Worm (Caenorhabditis elegans) whole organism, L4 larva: ENCODE data around the gene set-11.
A peak's percentile ranks its signal among the peaks of the same experiment; 100 is the strongest.
"Not testable (repeated sequence)": the region's sequence is repeated elsewhere in the genome, so short reads cannot be mapped to it uniquely, and the experiment has no call there.

Experiments
- D1046.2 ChIP-seq: fragments of 200-800 bp; sonication (Bioruptor generic); IDR thresholded peaks from 2 replicates; pipeline ENCODE4 v1.3.6; 2022; ENCODE audit warnings: missing genetic modification characterization, missing compliant biosample characterization
- F10B5.3 ChIP-seq: sonication (generic microtip); optimal IDR thresholded peaks from 2 replicates; lab custom pipeline; 2016; ENCODE audit warnings: mild to moderate bottlenecking, missing genetic modification characterization, missing compliant biosample characterization
- F44E2.7 ChIP-seq: fragments of 200-800 bp; sonication (Bioruptor generic); IDR thresholded peaks from 2 replicates; pipeline ENCODE4 v2.1.2; 2022; ENCODE audit warnings: missing genetic modification characterization, missing compliant biosample characterization
- F49E8.2 ChIP-seq: sonication (generic microtip); optimal IDR thresholded peaks from 2 replicates; lab custom pipeline; 2016; ENCODE audit warnings: missing compliant biosample characterization, mild to moderate bottlenecking, missing genetic modification characterization, borderline replicate concordance
- T20F7.1 ChIP-seq: fragments of 200-800 bp; sonication (Bioruptor generic); optimal IDR thresholded peaks from 2 replicates; lab custom pipeline; 2018; ENCODE audit warnings: mild to moderate bottlenecking, missing genetic modification characterization, missing compliant biosample characterization
- T26A8.4 ChIP-seq: fragments of 200-800 bp; sonication (Bioruptor generic); IDR thresholded peaks from 2 replicates; pipeline ENCODE4 v1.3.6; 2022; ENCODE audit warnings: missing genetic modification characterization, missing compliant biosample characterization
- Y48G9A.11 ChIP-seq: fragments of 200-800 bp; sonication (Bioruptor generic); IDR thresholded peaks from 2 replicates; pipeline ENCODE4 v1.3.6; 2022; ENCODE audit warnings: missing genetic modification reagents, missing genetic modification characterization, missing compliant biosample characterization
- ZK546.5 ChIP-seq, 2 experiments: sonication (generic microtip); optimal IDR thresholded peaks; 2 replicates each; lab custom pipeline; 2017; ENCODE audit warnings: missing biosample characterization in 2 of 2, missing genetic modification characterization in 2 of 2
- ama-1 ChIP-seq: fragments of 150-350 bp; optimal IDR thresholded peaks from 2 replicates; lab custom pipeline; 2014; ENCODE audit warnings: inconsistent platforms, mixed read lengths
- attf-4 ChIP-seq: sonication (generic microtip); optimal IDR thresholded peaks from 3 replicates; lab custom pipeline; 2017; ENCODE audit warnings: missing biosample characterization, missing genetic modification characterization
- ceh-20 ChIP-seq: fragments of 200-800 bp; sonication (Bioruptor generic); IDR thresholded peaks from 2 replicates; pipeline ENCODE4 v1.3.6; 2022; ENCODE audit warnings: missing genetic modification reagents, missing genetic modification characterization, missing compliant biosample characterization
- cey-2 ChIP-seq: sonication (generic microtip); optimal IDR thresholded peaks from 3 replicates; lab custom pipeline; 2017; ENCODE audit warnings: missing genetic modification characterization, mild to moderate bottlenecking, missing compliant biosample characterization, antibody characterized with exemption, borderline replicate concordance; ENCODE audit not compliant: insufficient read depth
- daf-16 ChIP-seq, 3 experiments: sonication (generic microtip); optimal IDR thresholded peaks; 2 replicates each; lab custom pipeline; 2016 to 2017; ENCODE audit warnings: missing genetic modification characterization in 3 of 3, missing genetic modification reagents in 3 of 3, mild to moderate bottlenecking in 2 of 3, missing compliant biosample characterization in 2 of 3, missing biosample characterization in 1 of 3, moderate library complexity in 1 of 3
- daf-8 ChIP-seq: fragments of 200-800 bp; sonication (Bioruptor generic); IDR thresholded peaks from 2 replicates; pipeline ENCODE4 v1.3.6; 2022; ENCODE audit warnings: missing genetic modification characterization, missing compliant biosample characterization
- dmd-9 ChIP-seq: fragments of 200-800 bp; sonication (Bioruptor generic); IDR thresholded peaks from 2 replicates; pipeline ENCODE4 v1.3.6; 2022; ENCODE audit warnings: missing genetic modification reagents, missing genetic modification characterization, missing compliant biosample characterization
- gei-8 ChIP-seq: fragments of 200-800 bp; sonication (Bioruptor generic); optimal IDR thresholded peaks from 2 replicates; lab custom pipeline; 2018; ENCODE audit warnings: mild to moderate bottlenecking, missing genetic modification characterization, missing compliant biosample characterization
- hif-1 ChIP-seq, 2 experiments: sonication (generic microtip); optimal IDR thresholded peaks; 2 replicates each; lab custom pipeline; 2016 to 2017; ENCODE audit warnings: missing compliant biosample characterization in 2 of 2, missing genetic modification characterization in 2 of 2, missing genetic modification reagents in 2 of 2, missing genotype in 2 of 2, mild to moderate bottlenecking in 1 of 2
- hlh-30 ChIP-seq: sonication (generic microtip); optimal IDR thresholded peaks from 2 replicates; lab custom pipeline; 2017; ENCODE audit warnings: antibody characterized with exemption, mild to moderate bottlenecking, missing genetic modification characterization, missing compliant biosample characterization; ENCODE audit not compliant: insufficient read depth
- lir-3 ChIP-seq: sonication (generic microtip); optimal IDR thresholded peaks from 2 replicates; lab custom pipeline; 2016; ENCODE audit warnings: mild to moderate bottlenecking, missing genetic modification characterization, missing compliant biosample characterization
- lsy-2 ChIP-seq, 2 experiments: fragments of 150-350 bp in 1 of 2; sonication (generic microtip) in 1 of 2; optimal IDR thresholded peaks; 2 replicates each; lab custom pipeline; 2014 to 2017; ENCODE audit warnings: missing biosample characterization in 2 of 2, missing genetic modification characterization in 2 of 2
- madf-9 ChIP-seq: fragments of 200-800 bp; sonication (Bioruptor generic); conservative IDR thresholded peaks from 2 replicates; pipeline ENCODE4 v1.3.6; 2022; ENCODE audit warnings: missing genetic modification reagents, missing genetic modification characterization, missing compliant biosample characterization
- nhr-102 ChIP-seq: sonication (generic microtip); optimal IDR thresholded peaks from 2 replicates; lab custom pipeline; 2016; ENCODE audit warnings: mild to moderate bottlenecking, missing genetic modification characterization, moderate library complexity, missing compliant biosample characterization
- nhr-111 ChIP-seq: fragments of 200-800 bp; sonication (Bioruptor generic); optimal IDR thresholded peaks from 2 replicates; lab custom pipeline; 2018; ENCODE audit warnings: mild to moderate bottlenecking, missing genetic modification characterization, missing compliant biosample characterization
- nhr-28 ChIP-seq: fragments of 150-350 bp; optimal IDR thresholded peaks from 2 replicates; lab custom pipeline; 2014; ENCODE audit warnings: missing biosample characterization, missing genetic modification characterization
- nhr-76 ChIP-seq: fragments of 150-350 bp; optimal IDR thresholded peaks from 2 replicates; lab custom pipeline; 2014; ENCODE audit warnings: missing biosample characterization, missing genetic modification characterization
- php-3 ChIP-seq: fragments of 200-800 bp; sonication (Bioruptor generic); IDR thresholded peaks from 2 replicates; pipeline ENCODE4 v1.3.6; 2022; ENCODE audit warnings: missing genetic modification reagents, missing genetic modification characterization, missing compliant biosample characterization
- rbr-2 ChIP-seq: sonication (generic microtip); optimal IDR thresholded peaks from 2 replicates; lab custom pipeline; 2016; ENCODE audit warnings: missing genotype, missing genetic modification characterization, missing compliant biosample characterization
- sdz-12 ChIP-seq: fragments of 200-800 bp; sonication (Bioruptor generic); optimal IDR thresholded peaks from 2 replicates; lab custom pipeline; 2018; ENCODE audit warnings: mild to moderate bottlenecking, missing genetic modification characterization, missing compliant biosample characterization

The set-11 gene

DNA sequence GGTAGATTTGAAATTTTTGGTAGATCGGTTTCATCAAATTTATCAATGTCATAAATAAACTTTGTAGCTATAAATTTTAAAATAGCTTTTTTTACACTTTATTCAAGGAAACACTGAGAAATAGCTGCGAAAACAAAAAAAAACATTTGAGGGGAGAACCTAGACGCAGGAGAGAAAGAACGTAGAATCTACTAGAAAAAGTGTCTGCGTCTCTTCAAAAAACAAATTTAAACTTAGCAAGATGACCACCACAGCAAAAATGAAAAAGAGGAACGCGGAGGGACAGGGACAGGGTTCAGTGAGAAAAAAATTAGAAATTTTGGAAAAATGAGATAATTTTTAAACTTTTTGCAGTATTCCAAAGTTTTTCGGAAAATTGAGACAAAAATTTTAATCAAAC lies 43.4 kb downstream of the set-11 start (continued):
- TF ChIP-seq lsy-2 (tag; optimal IDR thresholded peaks at IDR 0.05; lab: Kevin White, UChicago) (no peak), nhr-76 (tag; lab: Kevin White, UChicago) (no peak), T26A8.4 (GFP tag; lab: Robert Waterston, UW) (no peak), cey-2 (no peak), daf-16 (GFP tag; optimal IDR thresholded peaks at IDR 0.05; lab: Kevin White, UChicago) (peak in 1 of 2 experiments; percentile 60), daf-16 (tag; optimal IDR thresholded peaks at IDR 0.05; lab: Kevin White, UChicago) (no peak), daf-8 (GFP tag; lab: Robert Waterston, UW) (no peak), attf-4 (tag; lab: Kevin White, UChicago) (no peak), nhr-28 (peak; percentile 0), sdz-12 (no peak), ceh-20 (GFP tag; lab: Robert Waterston, UW) (0 out of 2 replicates have a peak, but pooled peaks have one; percentile 19), gei-8 (no peak), php-3 (no peak)
- TF ChIP-seq, all 104 proteins: peak for 6

DNA sequence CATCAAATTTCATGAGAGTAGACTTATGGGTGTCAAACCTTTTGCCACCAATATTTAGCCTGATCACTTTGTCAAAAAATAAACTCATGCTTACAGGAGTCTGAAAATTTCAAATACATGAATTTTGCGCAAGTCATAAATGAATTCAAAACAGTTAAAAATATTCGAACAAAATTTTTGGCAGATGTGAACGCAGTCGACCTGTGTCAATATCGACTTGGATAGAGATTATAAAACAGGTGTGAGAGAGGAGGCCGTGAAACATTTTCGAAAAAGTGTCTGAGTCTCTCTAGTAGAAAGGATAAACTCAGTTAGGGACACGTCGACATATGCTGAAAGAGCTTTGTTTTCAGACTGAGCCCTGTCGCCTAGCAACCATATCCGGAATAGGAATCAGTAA lies 45.6 kb downstream of the set-11 start, which contains the start of gene F22E5.12:
Gene F22E5.12, minus strand, starts transcription at position 101 of the 400 bp plus-strand sequence.
- TF ChIP-seq T20F7.1 (GFP tag; lab: Kevin White, UChicago); rbr-2 (tag; lab: Kevin White, UChicago); hif-1 (tag; optimal IDR thresholded peaks at IDR 0.05; lab: Kevin White, UChicago): not testable (repeated sequence)

DNA sequence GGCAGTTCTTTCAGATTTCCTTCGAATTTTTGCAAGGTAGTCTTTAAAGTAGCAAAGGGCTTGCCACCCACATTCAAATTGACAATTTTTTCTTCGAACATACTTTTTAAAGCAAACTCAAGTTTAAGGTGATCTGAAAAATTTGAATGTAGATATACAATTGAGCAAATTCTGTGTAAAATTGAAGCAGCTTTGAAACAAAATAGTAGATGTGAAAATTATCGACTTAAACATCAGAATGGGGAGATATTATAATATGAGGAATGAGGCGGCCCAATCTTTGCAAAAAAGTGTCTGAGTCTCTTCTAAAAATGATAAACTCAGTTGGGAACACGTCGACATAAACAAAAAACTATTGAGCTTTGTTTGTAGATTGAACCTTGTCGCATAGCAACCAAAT lies 47.9 kb downstream of the set-11 start, which contains the start of gene F22E5.11:
Gene F22E5.11, minus strand, starts transcription at position 101 of the 400 bp plus-strand sequence.
- TF ChIP-seq php-3 = no peak

DNA sequence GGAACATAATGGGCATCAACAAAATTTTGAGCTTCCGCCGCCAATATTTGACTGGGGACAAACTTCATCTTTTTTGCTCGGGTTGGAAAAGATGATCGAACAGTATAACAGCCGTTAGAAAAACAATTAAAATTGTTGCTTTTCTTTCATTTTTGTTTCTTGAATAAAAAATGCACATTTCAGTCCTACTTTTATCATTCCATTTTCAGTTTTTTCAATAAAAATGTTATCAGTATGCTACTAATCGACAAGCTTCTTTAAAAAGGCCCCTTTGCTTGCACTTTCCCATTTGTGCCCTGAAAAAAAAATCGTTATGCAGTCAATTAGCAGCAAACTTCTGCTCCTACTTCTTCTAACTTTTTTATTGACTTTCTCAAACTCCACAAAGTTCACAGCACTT lies 50.6 kb downstream of the set-11 start, which contains the start of gene F22E5.7:
Gene F22E5.7, plus strand, starts transcription at position 301 of the 400 bp plus-strand sequence.
- TF ChIP-seq php-3 (no peak), nhr-102 (tag; lab: Kevin White, UChicago) (no peak), T20F7.1 (GFP tag; lab: Kevin White, UChicago) (no peak), D1046.2 (GFP tag; lab: Robert Waterston, UW) (no peak), F10B5.3 (no peak), ama-1 (lab: Kevin White, UChicago) (no peak), ZK546.5 (tag; optimal IDR thresholded peaks at IDR 0.05; lab: Kevin White, UChicago) (no peak), lir-3 (tag; lab: Kevin White, UChicago) (no peak), Y48G9A.11 (no peak), nhr-111 (GFP tag; lab: Kevin White, UChicago) (no peak), F44E2.7 (no peak), hlh-30 (no peak), F49E8.2 (tag; lab: Kevin White, UChicago) (no peak), dmd-9 (GFP tag; lab: Robert Waterston, UW) (no peak), cey-2 (no peak)

DNA sequence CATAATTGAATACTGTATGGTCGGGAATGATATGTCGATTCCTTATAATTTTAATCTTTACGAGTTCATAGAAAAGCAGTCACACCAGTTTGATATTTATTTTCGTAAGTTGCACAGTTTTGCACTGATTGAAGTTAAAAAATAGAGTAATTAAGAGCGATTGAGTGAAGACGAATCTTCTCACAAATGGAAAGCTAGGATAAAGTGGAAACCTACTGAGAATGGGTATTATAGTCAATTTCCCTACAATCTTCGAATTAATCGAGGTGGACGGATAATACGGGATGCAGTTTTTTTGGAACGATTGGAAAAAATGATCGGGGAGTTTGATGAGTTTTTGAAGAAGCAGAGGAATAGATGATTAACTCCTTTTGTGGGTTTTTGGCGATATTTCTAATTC lies 51.4 kb downstream of the set-11 start, which contains the start of gene F22E5.23:
Gene F22E5.23, plus strand, starts transcription at position 301 of the 400 bp plus-strand sequence.
- no peak for TF ChIP-seq madf-9
